Worm (Caenorhabditis elegans): ENCODE results near the gene F20G2.2.

ce11 chrV:13787948-13788681, 31.9 kb upstream of the F20G2.2 start:
- TF ChIP-seq dao-5 (tag; optimal IDR thresholded peaks at IDR 0.05) (no peak), him-1 (tag; optimal IDR thresholded peaks at IDR 0.05) (no peak), W03F9.2 (tag; optimal IDR thresholded peaks at IDR 0.05) (no peak)

All from whole organism, L4/young adult.